Worm (Caenorhabditis elegans): ENCODE measurements around the gene trpp-12.

- no peak for TF ChIP-seq ama-1 (optimal IDR thresholded peaks at IDR 0.05)
- no peak for TF ChIP-seq ama-1 (GFP tag; optimal IDR thresholded peaks at IDR 0.05)
- TF ChIP-seq ceh-100 (GFP tag; IDR thresholded peaks at IDR 0.05) = no peak
- TF ChIP-seq nhr-90 (tag; optimal IDR thresholded peaks at IDR 0.05) = no peak
- TF ChIP-seq F49E8.2 (tag; optimal IDR thresholded peaks at IDR 0.05; ENCODE audit: insufficient read depth) = no peak
- TF ChIP-seq ztf-18 (tag; optimal IDR thresholded peaks at IDR 0.05) = no peak
- no peak for TF ChIP-seq B0035.1 (tag; optimal IDR thresholded peaks at IDR 0.05)
- no peak for TF ChIP-seq B0019.2 (GFP tag; conservative IDR thresholded peaks at IDR 0.05)
- no peak for TF ChIP-seq snpc-3.4 (tag; optimal IDR thresholded peaks at IDR 0.05)
Measured at ce11 chrX:2457461-2457860, 48.0 kb downstream of the trpp-12 start.
